Worm (Caenorhabditis elegans): ENCODE data around the gene T11F9.21.

- TF ChIP-seq him-1 (tag; optimal IDR thresholded peaks at IDR 0.05) (no peak), W03F9.2 (tag; optimal IDR thresholded peaks at IDR 0.05) (no peak)
These were observed 46.9 kb downstream of the T11F9.21 start for ce11 chrV:11539502-11539901.
